Worm (Caenorhabditis elegans): ENCODE data around the gene nhr-271.

The nhr-271 gene

DNA sequence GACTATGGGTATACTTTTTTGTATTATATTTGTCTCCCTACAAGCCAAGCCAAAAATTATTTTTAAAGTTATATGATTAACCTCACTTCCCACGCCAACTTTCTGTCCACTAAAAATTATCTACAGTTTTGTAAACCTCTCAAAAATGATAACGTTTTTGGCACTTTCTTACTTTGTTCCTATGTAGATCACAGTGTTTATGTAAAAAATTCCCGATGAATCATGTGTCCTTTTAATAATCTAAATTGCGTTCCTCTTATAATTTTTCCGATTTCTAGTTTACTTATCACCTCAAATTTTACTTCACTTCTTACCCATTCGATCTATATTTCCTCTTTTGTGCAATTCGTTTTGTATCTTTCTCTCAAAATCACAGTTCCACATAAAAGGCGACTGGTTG is 24.0 kb upstream of the nhr-271 start:
- no peak for TF ChIP-seq zip-11 (GFP tag; IDR thresholded peaks at IDR 0.05)
- TF ChIP-seq lin-39 (tag; optimal IDR thresholded peaks at IDR 0.05), result no peak
- no peak for TF ChIP-seq daf-16 (GFP tag; optimal IDR thresholded peaks at IDR 0.05)
- TF ChIP-seq daf-16 (tag; optimal IDR thresholded peaks at IDR 0.05), result peak; percentile 50
- TF ChIP-seq T26A8.4 (GFP tag; IDR thresholded peaks at IDR 0.05), result no peak
- no peak for TF ChIP-seq daf-19 (GFP tag; conservative IDR thresholded peaks at IDR 0.05)
- peak; percentile 44 for TF ChIP-seq dve-1 (tag; optimal IDR thresholded peaks at IDR 0.05; ENCODE audit: insufficient read depth)
- TF ChIP-seq php-3 (GFP tag; IDR thresholded peaks at IDR 0.05), result no peak
- no peak for TF ChIP-seq ceh-62 (tag; optimal IDR thresholded peaks at IDR 0.05)
- TF ChIP-seq lin-1 (GFP tag; IDR thresholded peaks at IDR 0.05), result no peak
- TF ChIP-seq nhr-77 (tag; optimal IDR thresholded peaks at IDR 0.05), result peak; percentile 22
- TF ChIP-seq pqm-1 (tag; optimal IDR thresholded peaks at IDR 0.05), result peak; percentile 11
- no peak for TF ChIP-seq nhr-42 (GFP tag; IDR thresholded peaks at IDR 0.05)
- TF ChIP-seq dmd-6 (GFP tag; IDR thresholded peaks at IDR 0.05), result 0 out of 2 replicates have a peak, but pooled peaks have one; percentile 12
- TF ChIP-seq mes-2 (tag; optimal IDR thresholded peaks at IDR 0.05; ENCODE audit: poor library complexity, severe bottlenecking), result no peak
- peak; percentile 46 for TF ChIP-seq nhr-28 (tag; optimal IDR thresholded peaks at IDR 0.05)
- TF ChIP-seq nhr-11 (tag; optimal IDR thresholded peaks at IDR 0.05), result no peak
- no peak for TF ChIP-seq snpc-1.2 (GFP tag; IDR thresholded peaks at IDR 0.05)
- TF ChIP-seq zip-2 (tag; optimal IDR thresholded peaks at IDR 0.05), result no peak
- no peak for TF ChIP-seq mdt-29 (GFP tag; IDR thresholded peaks at IDR 0.05)
- no peak for TF ChIP-seq zfp-3 (GFP tag; conservative IDR thresholded peaks at IDR 0.05)
- TF ChIP-seq lin-38 (GFP tag; IDR thresholded peaks at IDR 0.05), result no peak

DNA sequence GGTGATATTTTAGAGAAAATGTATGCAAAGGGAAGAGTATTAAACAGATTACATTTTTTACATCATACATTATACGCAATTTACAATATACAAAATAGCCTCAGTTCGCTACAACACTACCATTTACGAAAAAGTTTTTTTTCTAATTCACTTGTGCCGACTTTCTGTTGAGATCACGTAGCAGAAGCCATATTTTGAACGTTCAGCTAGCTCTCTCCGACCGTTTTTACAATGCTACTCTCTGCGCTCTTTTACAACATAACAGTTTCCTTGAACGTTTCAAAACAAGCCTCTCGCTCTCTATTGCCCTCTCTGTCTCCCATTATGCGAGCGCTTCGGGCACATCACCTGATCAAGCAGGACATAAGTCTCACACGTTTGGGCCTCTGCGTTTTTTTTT is 22.8 kb upstream of the nhr-271 start, which contains the start of gene T03E6.8:
TSS of gene T03E6.8 (minus strand) at position 101 of the 400 bp plus-strand sequence.
- TF ChIP-seq zip-2 (tag; optimal IDR thresholded peaks at IDR 0.05) (no peak), Y48G9A.11 (GFP tag; IDR thresholded peaks at IDR 0.05) (no peak), F49E8.2 (tag; optimal IDR thresholded peaks at IDR 0.05; ENCODE audit: borderline replicate concordance) (no peak), rbr-2 (tag; optimal IDR thresholded peaks at IDR 0.05) (no peak), dmd-6 (GFP tag; IDR thresholded peaks at IDR 0.05) (no peak)

DNA sequence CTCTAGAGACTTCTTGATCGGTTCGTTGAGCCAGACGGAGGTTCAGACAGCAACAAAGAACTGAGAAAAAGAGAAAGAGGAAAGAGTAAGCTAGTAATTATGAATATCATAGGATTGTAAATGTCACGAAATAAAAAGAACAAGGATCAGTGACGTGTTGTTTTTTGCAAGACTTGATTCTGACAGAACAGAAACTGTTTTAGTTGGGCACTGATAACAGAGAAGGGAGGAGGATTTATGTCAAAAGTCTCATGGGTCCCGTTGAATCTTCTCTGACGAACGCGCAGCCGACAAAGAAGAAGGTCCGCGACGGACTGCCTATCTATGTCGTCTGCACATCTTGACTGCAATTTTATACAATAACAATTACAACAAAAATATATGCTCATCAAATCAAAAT is 20.3 kb upstream of the nhr-271 start, which contains the start of gene T03E6.9:
TSS of gene T03E6.9 (minus strand) at position 101 of the 400 bp plus-strand sequence.
- peak in 1 of 2 experiments; percentile 6 for TF ChIP-seq unc-62 (GFP tag; optimal IDR thresholded peaks at IDR 0.05 in 1 of 2)
- no peak for TF ChIP-seq unc-62 (tag; optimal IDR thresholded peaks at IDR 0.05)
- no peak for TF ChIP-seq lin-15B (tag; optimal IDR thresholded peaks at IDR 0.05)

DNA sequence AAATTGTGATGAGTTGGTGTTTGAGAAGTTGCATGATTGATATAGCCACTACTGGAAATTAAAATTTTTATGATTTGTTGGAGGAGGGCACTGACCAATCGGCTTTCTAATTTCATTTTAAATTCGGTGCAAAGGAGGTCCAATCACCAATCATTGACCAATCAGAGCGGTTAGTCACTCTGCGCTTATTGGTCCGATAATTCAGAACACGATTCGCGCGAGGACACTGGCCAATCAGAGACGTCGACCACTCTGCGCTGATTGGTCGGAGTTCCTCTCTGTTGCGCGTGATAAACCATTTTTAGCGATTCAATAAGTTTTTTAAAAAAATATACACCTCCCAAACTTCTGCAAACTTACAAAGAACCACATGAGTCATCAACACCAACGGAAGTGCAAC is 19.5 kb upstream of the nhr-271 start:
- TF ChIP-seq duxl-1 (tag; optimal IDR thresholded peaks at IDR 0.05; ENCODE audit: poor library complexity) (no peak), spr-1 (tag; optimal IDR thresholded peaks at IDR 0.05) (no peak), unc-62 (GFP tag; optimal IDR thresholded peaks at IDR 0.05 in 1 of 2) (no peak), unc-62 (tag; optimal IDR thresholded peaks at IDR 0.05) (no peak), mdt-29 (GFP tag; IDR thresholded peaks at IDR 0.05) (no peak), ama-1 (optimal IDR thresholded peaks at IDR 0.05) (no peak)

DNA sequence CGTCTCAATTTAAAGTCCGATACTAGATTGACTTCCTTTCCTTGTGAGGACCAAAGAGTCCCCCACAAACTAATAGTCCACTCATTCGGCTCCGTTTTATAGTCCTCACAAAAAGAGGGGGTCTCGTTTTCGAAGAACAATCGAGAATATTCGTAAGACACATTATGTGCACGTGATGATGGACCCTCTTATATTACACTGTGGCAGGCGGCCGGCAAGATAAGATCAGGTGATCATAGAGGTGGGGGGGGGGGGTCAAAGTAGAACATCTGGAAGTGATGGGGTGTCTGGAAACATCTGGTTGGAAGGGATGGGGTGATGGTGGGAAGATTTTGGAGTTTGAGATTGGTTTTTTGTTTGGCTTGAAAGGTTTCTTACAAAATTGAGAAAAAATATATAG is 18.1 kb upstream of the nhr-271 start:
- TF ChIP-seq lin-29 (GFP tag; IDR thresholded peaks at IDR 0.05) (no peak), duxl-1 (tag; optimal IDR thresholded peaks at IDR 0.05; ENCODE audit: poor library complexity) (no peak), dmd-8 (GFP tag; IDR thresholded peaks at IDR 0.05) (no peak), nhr-25 (tag; optimal IDR thresholded peaks at IDR 0.05; ENCODE audit: borderline replicate concordance, insufficient read depth) (no peak), hlh-11 (tag; optimal IDR thresholded peaks at IDR 0.05) (peak; percentile 66), nhr-76 (tag; optimal IDR thresholded peaks at IDR 0.05) (no peak), madf-9 (GFP tag; conservative IDR thresholded peaks at IDR 0.05) (no peak), ces-1 (GFP tag; optimal IDR thresholded peaks at IDR 0.05) (no peak), R02D3.7 (tag; optimal IDR thresholded peaks at IDR 0.05) (no peak), F37D6.2 (tag; optimal IDR thresholded peaks at IDR 0.05) (no peak), snpc-1.2 (GFP tag; IDR thresholded peaks at IDR 0.05) (no peak), saeg-2 (GFP tag; IDR thresholded peaks at IDR 0.05) (no peak), tag-97 (GFP tag; IDR thresholded peaks at IDR 0.05) (no peak), T26A8.4 (GFP tag; IDR thresholded peaks at IDR 0.05) (no peak), hlh-30 (tag; optimal IDR thresholded peaks at IDR 0.05; ENCODE audit: insufficient read depth) (peak; percentile 64), arid-1 (GFP tag; conservative IDR thresholded peaks at IDR 0.05) (no peak), F44E2.7 (GFP tag; IDR thresholded peaks at IDR 0.05) (no peak), daf-8 (GFP tag; IDR thresholded peaks at IDR 0.05) (no peak)

Measured in whole organism, L4 larva.